Fruit fly (Drosophila melanogaster) whole organism, adult: ENCODE data around the gene CG18661.
A peak's percentile ranks its signal among the peaks of the same experiment; 100 is the strongest.

Experiments used
- CG11617 ChIP-seq: fragments of 200-800 bp; sonication (Bioruptor generic); optimal IDR thresholded peaks from 2 replicates; lab custom pipeline; 2017; ENCODE audit warnings: mild to moderate bottlenecking, missing biosample characterization, missing genetic modification reagents, missing genetic modification characterization
- CG12768 ChIP-seq: fragments of 200-800 bp; sonication (Bioruptor generic); optimal IDR thresholded peaks from 2 replicates; lab custom pipeline; 2017; ENCODE audit warnings: missing biosample characterization, missing genetic modification characterization, mild to moderate bottlenecking, moderate library complexity, missing genetic modification reagents
- CG14711 ChIP-seq: fragments of 200-800 bp; sonication (Bioruptor generic); optimal IDR thresholded peaks from 2 replicates; lab custom pipeline; 2018; ENCODE audit warnings: missing biosample characterization, mild to moderate bottlenecking, missing genetic modification characterization, moderate library complexity
- CG1620 ChIP-seq: fragments of 200-800 bp; sonication (Bioruptor generic); optimal IDR thresholded peaks from 2 replicates; lab custom pipeline; 2016; ENCODE audit warnings: missing biosample characterization, missing genetic modification characterization
- CG33017 ChIP-seq: fragments of 200-800 bp; sonication (Bioruptor generic); optimal IDR thresholded peaks from 2 replicates; lab custom pipeline; 2018; ENCODE audit warnings: missing biosample characterization, mild to moderate bottlenecking, missing genetic modification characterization, moderate library complexity
- CG5204 ChIP-seq: fragments of 200-800 bp; sonication (Bioruptor generic); optimal IDR thresholded peaks from 2 replicates; lab custom pipeline; 2016; ENCODE audit warnings: missing biosample characterization, missing genetic modification characterization
- CG7045 ChIP-seq: fragments of 200-800 bp; sonication (Bioruptor generic); optimal IDR thresholded peaks from 2 replicates; lab custom pipeline; 2017; ENCODE audit warnings: missing biosample characterization, mild to moderate bottlenecking, missing genetic modification characterization
- CG7101 ChIP-seq: fragments of 200-800 bp; sonication (Bioruptor generic); optimal IDR thresholded peaks from 2 replicates; lab custom pipeline; 2018; ENCODE audit warnings: missing biosample characterization, mild to moderate bottlenecking, missing genetic modification characterization, moderate library complexity
- Clk ChIP-seq: fragments of 200-800 bp; sonication (Bioruptor generic); optimal IDR thresholded peaks from 2 replicates; lab custom pipeline; 2017; ENCODE audit warnings: missing biosample characterization, missing genetic modification characterization
- Crg-1 ChIP-seq: fragments of 200-800 bp; sonication (Bioruptor generic); optimal IDR thresholded peaks from 2 replicates; lab custom pipeline; 2016; ENCODE audit warnings: missing biosample characterization, missing genetic modification characterization
- Hr96 ChIP-seq: fragments of 200-800 bp; sonication (Bioruptor generic); optimal IDR thresholded peaks from 2 replicates; lab custom pipeline; 2016; ENCODE audit warnings: missing biosample characterization, missing genetic modification characterization
- Mnt ChIP-seq: fragments of 200-800 bp; sonication (Bioruptor generic); optimal IDR thresholded peaks from 2 replicates; lab custom pipeline; 2016; ENCODE audit warnings: missing biosample characterization, mild to moderate bottlenecking, missing genetic modification characterization
- bab1 ChIP-seq: fragments of 200-800 bp; sonication (Bioruptor generic); optimal IDR thresholded peaks from 3 replicates; lab custom pipeline; 2019; ENCODE audit warnings: missing biosample characterization, mild to moderate bottlenecking, missing genetic modification characterization, moderate library complexity
- cic ChIP-seq: fragments of 200-800 bp; sonication (Bioruptor generic); optimal IDR thresholded peaks from 2 replicates; lab custom pipeline; 2017; ENCODE audit warnings: missing biosample characterization, mild to moderate bottlenecking, missing genetic modification characterization, moderate library complexity
- cnc ChIP-seq, 2 experiments: fragments of >200 bp; optimal IDR thresholded peaks; 2 replicates each; lab custom pipeline; 2017
- kay ChIP-seq: fragments of 200-800 bp; sonication (Bioruptor generic); peaks from one replicate; lab custom pipeline; 2016; ENCODE audit warnings: missing biosample characterization, missing genetic modification characterization, borderline replicate concordance
- ovo ChIP-seq: fragments of 200-800 bp; sonication (Bioruptor generic); optimal IDR thresholded peaks from 2 replicates; lab custom pipeline; 2016; ENCODE audit warnings: missing biosample characterization, missing genetic modification characterization
- pad ChIP-seq: fragments of 200-800 bp; sonication (Bioruptor generic); optimal IDR thresholded peaks from 3 replicates; lab custom pipeline; 2017; ENCODE audit warnings: missing biosample characterization, missing genetic modification characterization, mild to moderate bottlenecking, moderate library complexity, missing genetic modification reagents
- tj ChIP-seq: fragments of 200-800 bp; sonication (Bioruptor generic); optimal IDR thresholded peaks from 3 replicates; lab custom pipeline; 2017; ENCODE audit warnings: missing biosample characterization, mild to moderate bottlenecking, missing genetic modification characterization, moderate library complexity
- toe ChIP-seq: fragments of 200-800 bp; sonication (Bioruptor generic); optimal IDR thresholded peaks from 2 replicates; lab custom pipeline; 2016; ENCODE audit warnings: missing biosample characterization, missing genetic modification characterization

The CG18661 gene

dm6 chr2L:8982584-8983302, 14.7 kb upstream of the CG18661 start:
- TF ChIP-seq cnc (optimal IDR thresholded peaks at IDR 0.05; lab: Kevin White, UChicago) (no peak), CG11617 (GFP tag; lab: Kevin White, UChicago) (no peak), Mnt (GFP tag; lab: Kevin White, UChicago) (no peak), CG14711 (tag; lab: Kevin White, UChicago) (no peak), Hr96 (GFP tag; lab: Kevin White, UChicago) (no peak), pad (GFP tag; lab: Kevin White, UChicago) (no peak), CG33017 (tag; lab: Kevin White, UChicago) (no peak), CG12768 (GFP tag; lab: Kevin White, UChicago) (no peak), CG5204 (GFP tag; lab: Kevin White, UChicago) (no peak), CG7101 (no peak), bab1 (no peak), tj (GFP tag; lab: Kevin White, UChicago) (no peak)

dm6 chr2L:8984614-8985318, 12.6 kb upstream of the CG18661 start, which contains the start of gene CG13101:
CG13101 (minus strand) TSS chr2L:8984872.
- no peak for TF ChIP-seq Hr96 (GFP tag; lab: Kevin White, UChicago)
- no peak for TF ChIP-seq cnc (optimal IDR thresholded peaks at IDR 0.05; lab: Kevin White, UChicago)
- peak; percentile 54 for TF ChIP-seq Mnt (GFP tag; lab: Kevin White, UChicago)
- peak; percentile 42 for TF ChIP-seq pad (GFP tag; lab: Kevin White, UChicago)
- TF ChIP-seq CG33017 (tag; lab: Kevin White, UChicago) = peak; percentile 63
- TF ChIP-seq CG1620 = peak; percentile 46
- peak; percentile 73 for TF ChIP-seq ovo
- peak; percentile 79 for TF ChIP-seq CG14711 (tag; lab: Kevin White, UChicago)
- TF ChIP-seq CG12768 (GFP tag; lab: Kevin White, UChicago) = peak; percentile 31
- TF ChIP-seq kay (GFP tag; lab: Kevin White, UChicago) = no peak
- TF ChIP-seq CG5204 (GFP tag; lab: Kevin White, UChicago) = peak; percentile 53
- no peak for TF ChIP-seq toe (GFP tag; lab: Kevin White, UChicago)
- no peak for TF ChIP-seq Clk (GFP tag; lab: Kevin White, UChicago)
- TF ChIP-seq tj (GFP tag; lab: Kevin White, UChicago) = peak; percentile 57
- peak; percentile 64 for TF ChIP-seq CG11617 (GFP tag; lab: Kevin White, UChicago)
- TF ChIP-seq CG7045 = peak; percentile 52
- peak; percentile 89 for TF ChIP-seq bab1
- TF ChIP-seq Crg-1 (GFP tag; lab: Kevin White, UChicago) = peak; percentile 63
- TF ChIP-seq cic (GFP tag; lab: Kevin White, UChicago) = no peak
- peak; percentile 84 for TF ChIP-seq CG7101

- TF ChIP-seq bab1 (no peak), kay (GFP tag; lab: Kevin White, UChicago) (peak; percentile 77), CG7101 (no peak), CG7045 (no peak), tj (GFP tag; lab: Kevin White, UChicago) (no peak), cic (GFP tag; lab: Kevin White, UChicago) (peak; percentile 7), Mnt (GFP tag; lab: Kevin White, UChicago) (no peak), pad (GFP tag; lab: Kevin White, UChicago) (no peak), ovo (no peak), toe (GFP tag; lab: Kevin White, UChicago) (no peak)
These were observed 10.0 kb upstream of the CG18661 start for dm6 chr2L:8987251-8987937.

dm6 chr2L:8989037-8989591, 8.3 kb upstream of the CG18661 start, which contains the start of gene rost:
rost (minus strand) TSS chr2L:8989539.
- TF ChIP-seq CG1620 (no peak), CG12768 (GFP tag; lab: Kevin White, UChicago) (no peak), Clk (GFP tag; lab: Kevin White, UChicago) (no peak), toe (GFP tag; lab: Kevin White, UChicago) (no peak), Hr96 (GFP tag; lab: Kevin White, UChicago) (no peak), ovo (peak; percentile 80), CG33017 (tag; lab: Kevin White, UChicago) (no peak), kay (GFP tag; lab: Kevin White, UChicago) (peak; percentile 10), Mnt (GFP tag; lab: Kevin White, UChicago) (peak; percentile 83), cic (GFP tag; lab: Kevin White, UChicago) (no peak), CG11617 (GFP tag; lab: Kevin White, UChicago) (no peak), CG7045 (no peak), cnc (optimal IDR thresholded peaks at IDR 0.05; lab: Kevin White, UChicago) (no peak), CG14711 (tag; lab: Kevin White, UChicago) (no peak), pad (GFP tag; lab: Kevin White, UChicago) (peak; percentile 59), CG5204 (GFP tag; lab: Kevin White, UChicago) (no peak), Crg-1 (GFP tag; lab: Kevin White, UChicago) (no peak), bab1 (no peak), tj (GFP tag; lab: Kevin White, UChicago) (peak; percentile 39), CG7101 (no peak)

dm6 chr2L:8991583-8991982, 5.8 kb upstream of the CG18661 start, which contains the start of gene CG9555:
CG9555 (plus strand) TSS chr2L:8991735.
- no peak for TF ChIP-seq CG5204 (GFP tag; lab: Kevin White, UChicago)
- TF ChIP-seq Mnt (GFP tag; lab: Kevin White, UChicago) = peak; percentile 56
- TF ChIP-seq CG7101 = no peak
- TF ChIP-seq Crg-1 (GFP tag; lab: Kevin White, UChicago) = no peak
- peak; percentile 36 for TF ChIP-seq cic (GFP tag; lab: Kevin White, UChicago)
- no peak for TF ChIP-seq Hr96 (GFP tag; lab: Kevin White, UChicago)
